Fruit fly (Drosophila melanogaster) whole organism, prepupa: ENCODE results near the gene CG3769.

ENCODE experiments used
- CG10631 ChIP-seq: fragments of 200-800 bp; sonication (Bioruptor generic); optimal IDR thresholded peaks from 2 replicates; lab custom pipeline; 2016; ENCODE audit warnings: missing biosample characterization, missing genetic modification characterization
- CG10669 ChIP-seq: fragments of 200-800 bp; sonication (Bioruptor generic); optimal IDR thresholded peaks from 3 replicates; lab custom pipeline; 2018; ENCODE audit warnings: missing biosample characterization, mild to moderate bottlenecking, missing genetic modification characterization, moderate library complexity
- CG11294 ChIP-seq: fragments of 200-800 bp; sonication (Bioruptor generic); IDR thresholded peaks from 2 replicates; pipeline ENCODE4 v1.3.6; 2022; ENCODE audit warnings: missing biosample characterization, missing genetic modification characterization
- CG11902 ChIP-seq: fragments of 200-800 bp; sonication (Bioruptor generic); optimal IDR thresholded peaks from 3 replicates; lab custom pipeline; 2016; ENCODE audit warnings: missing biosample characterization, missing genetic modification characterization
- CG15336 ChIP-seq: fragments of 200-800 bp; sonication (Bioruptor generic); IDR thresholded peaks from 2 replicates; pipeline ENCODE4 v1.3.6; 2022; ENCODE audit warnings: missing biosample characterization, missing genetic modification characterization
- CG1621 ChIP-seq: fragments of 200-800 bp; sonication (Bioruptor generic); optimal IDR thresholded peaks from 3 replicates; lab custom pipeline; 2018; ENCODE audit warnings: missing biosample characterization, mild to moderate bottlenecking, missing genetic modification characterization
- CG16779 ChIP-seq: fragments of 200-800 bp; sonication (Bioruptor generic); optimal IDR thresholded peaks from 3 replicates; lab custom pipeline; 2017; ENCODE audit warnings: missing biosample characterization, mild to moderate bottlenecking, missing genetic modification characterization
- CG3032 ChIP-seq: fragments of 200-800 bp; optimal IDR thresholded peaks from 2 replicates; lab custom pipeline; 2019; ENCODE audit warnings: missing biosample characterization, mild to moderate bottlenecking, missing genetic modification characterization, moderate library complexity
- CG31627 ChIP-seq: fragments of 200-800 bp; sonication (Bioruptor generic); optimal IDR thresholded peaks from 3 replicates; lab custom pipeline; 2016; ENCODE audit warnings: missing biosample characterization, missing genetic modification characterization
- CG34406 ChIP-seq: fragments of 200-800 bp; sonication (Bioruptor generic); optimal IDR thresholded peaks from 3 replicates; lab custom pipeline; 2016; ENCODE audit warnings: missing biosample characterization, missing genetic modification characterization
- CG3919 ChIP-seq: fragments of 200-800 bp; sonication (Bioruptor generic); optimal IDR thresholded peaks from 3 replicates; lab custom pipeline; 2016; ENCODE audit warnings: missing biosample characterization, missing genetic modification characterization
- CG6276 ChIP-seq: fragments of 200-800 bp; sonication (Bioruptor generic); optimal IDR thresholded peaks from 2 replicates; lab custom pipeline; 2017; ENCODE audit warnings: missing biosample characterization, mild to moderate bottlenecking, missing genetic modification characterization
- CG6792 ChIP-seq: fragments of 200-800 bp; sonication (Bioruptor generic); optimal IDR thresholded peaks from 3 replicates; lab custom pipeline; 2016; ENCODE audit warnings: missing biosample characterization, missing genetic modification characterization
- CG7368 ChIP-seq: fragments of 200-800 bp; sonication (Bioruptor generic); optimal IDR thresholded peaks from 3 replicates; lab custom pipeline; 2016; ENCODE audit warnings: missing biosample characterization, missing genetic modification characterization
- CG8319 ChIP-seq: fragments of 200-800 bp; sonication (Bioruptor generic); optimal IDR thresholded peaks from 3 replicates; lab custom pipeline; 2016; ENCODE audit warnings: missing biosample characterization, missing genetic modification characterization
- CG8632 ChIP-seq: fragments of 200-800 bp; sonication (Bioruptor generic); optimal IDR thresholded peaks from 3 replicates; lab custom pipeline; 2016; ENCODE audit warnings: missing biosample characterization, missing genetic modification characterization
- CG9139 ChIP-seq: fragments of 200-800 bp; sonication (Bioruptor generic); optimal IDR thresholded peaks from 3 replicates; lab custom pipeline; 2017; ENCODE audit warnings: missing biosample characterization, mild to moderate bottlenecking, missing genetic modification characterization
- Eip75B ChIP-seq: fragments of 200-800 bp; sonication (Bioruptor generic); optimal IDR thresholded peaks from 3 replicates; lab custom pipeline; 2016; ENCODE audit warnings: missing biosample characterization, missing genetic modification characterization
- Eip78C ChIP-seq: fragments of 200-800 bp; sonication (Bioruptor generic); peaks from one replicate; lab custom pipeline; 2016; ENCODE audit warnings: missing biosample characterization, missing genetic modification characterization
- Ets21C ChIP-seq: fragments of 200-800 bp; sonication (Bioruptor generic); optimal IDR thresholded peaks from 3 replicates; lab custom pipeline; 2016; ENCODE audit warnings: missing biosample characterization, missing genetic modification characterization
- Gug ChIP-seq: fragments of 200-800 bp; sonication (Bioruptor generic); IDR thresholded peaks from 2 replicates; pipeline ENCODE4 v1.3.6; 2022; ENCODE audit warnings: missing biosample characterization, missing genetic modification characterization
- Hr38 ChIP-seq: sonication (Bioruptor generic); optimal IDR thresholded peaks from 2 replicates; lab custom pipeline; 2016; ENCODE audit warnings: missing biosample characterization, missing genetic modification characterization
- Hr39 ChIP-seq: fragments of 200-800 bp; sonication (Bioruptor generic); optimal IDR thresholded peaks from 2 replicates; lab custom pipeline; 2016; ENCODE audit warnings: missing biosample characterization, missing genetic modification characterization
- Lpt ChIP-seq: fragments of 200-800 bp; sonication (Bioruptor generic); optimal IDR thresholded peaks from 3 replicates; lab custom pipeline; 2016; ENCODE audit warnings: missing biosample characterization, missing genetic modification characterization
- Met ChIP-seq: fragments of 200-800 bp; sonication (Bioruptor generic); optimal IDR thresholded peaks from 3 replicates; lab custom pipeline; 2016; ENCODE audit warnings: missing biosample characterization, missing genetic modification characterization
- OdsH ChIP-seq: fragments of 200-800 bp; sonication (Bioruptor generic); optimal IDR thresholded peaks from 3 replicates; lab custom pipeline; 2016; ENCODE audit warnings: missing biosample characterization, missing genetic modification characterization
- Smox ChIP-seq: fragments of 200-800 bp; sonication (Bioruptor generic); optimal IDR thresholded peaks from 3 replicates; lab custom pipeline; 2016; ENCODE audit warnings: missing biosample characterization, missing genetic modification characterization
- Sox14 ChIP-seq: fragments of 200-800 bp; sonication (Bioruptor generic); optimal IDR thresholded peaks from 3 replicates; lab custom pipeline; 2016; ENCODE audit warnings: missing biosample characterization, missing genetic modification characterization
- Sox15 ChIP-seq: fragments of 200-800 bp; sonication (Bioruptor generic); optimal IDR thresholded peaks from 3 replicates; lab custom pipeline; 2016; ENCODE audit warnings: missing biosample characterization, missing genetic modification characterization
- achi ChIP-seq: fragments of 200-800 bp; sonication (Bioruptor generic); optimal IDR thresholded peaks from 3 replicates; lab custom pipeline; 2016; ENCODE audit warnings: missing biosample characterization, missing genetic modification characterization
- cyc ChIP-seq: fragments of 200-800 bp; sonication (Bioruptor generic); optimal IDR thresholded peaks from 3 replicates; lab custom pipeline; 2016; ENCODE audit warnings: missing biosample characterization, missing genetic modification characterization
- dac ChIP-seq: fragments of 200-800 bp; sonication (Bioruptor generic); optimal IDR thresholded peaks from 2 replicates; lab custom pipeline; 2017; ENCODE audit warnings: missing biosample characterization, mild to moderate bottlenecking, missing genetic modification characterization
- dsx ChIP-seq: fragments of 200-800 bp; optimal IDR thresholded peaks from 3 replicates; lab custom pipeline; 2019; ENCODE audit warnings: missing biosample characterization, mild to moderate bottlenecking, missing genetic modification characterization, moderate library complexity; ENCODE audit not compliant: poor library complexity, severe bottlenecking
- eg ChIP-seq: fragments of 200-800 bp; sonication (Bioruptor generic); IDR thresholded peaks from 3 replicates; pipeline ENCODE4 v1.3.6; 2022; ENCODE audit warnings: missing biosample characterization, missing genetic modification characterization
- fd59A ChIP-seq: fragments of 200-800 bp; sonication (Bioruptor generic); optimal IDR thresholded peaks from 2 replicates; lab custom pipeline; 2017; ENCODE audit warnings: missing biosample characterization, mild to moderate bottlenecking, missing genetic modification characterization, missing genetic modification reagents
- fd85E ChIP-seq: fragments of 200-800 bp; sonication (Bioruptor generic); optimal IDR thresholded peaks from 3 replicates; lab custom pipeline; 2016; ENCODE audit warnings: missing biosample characterization, missing genetic modification characterization
- fkh ChIP-seq: fragments of 200-800 bp; sonication (Bioruptor generic); optimal IDR thresholded peaks from 3 replicates; lab custom pipeline; 2017; ENCODE audit warnings: missing biosample characterization, mild to moderate bottlenecking, missing genetic modification characterization, moderate library complexity
- lz ChIP-seq: fragments of 200-800 bp; sonication (Bioruptor generic); optimal IDR thresholded peaks from 3 replicates; lab custom pipeline; 2016; ENCODE audit warnings: missing biosample characterization, missing genetic modification characterization
- net ChIP-seq: fragments of 200-800 bp; sonication (Bioruptor generic); optimal IDR thresholded peaks from 3 replicates; lab custom pipeline; 2016; ENCODE audit warnings: missing biosample characterization, missing genetic modification characterization
- pdm3 ChIP-seq: fragments of 200-800 bp; sonication (Bioruptor generic); optimal IDR thresholded peaks from 3 replicates; lab custom pipeline; 2016; ENCODE audit warnings: missing biosample characterization, missing genetic modification characterization
- salr ChIP-seq, 2 experiments: fragments of 200-800 bp; sonication (Bioruptor generic); optimal IDR thresholded peaks; 3 replicates each; lab custom pipeline; 2016 to 2018; ENCODE audit warnings: missing biosample characterization in 2 of 2, missing genetic modification characterization in 2 of 2, mild to moderate bottlenecking in 1 of 2
- spab ChIP-seq: fragments of 200-800 bp; sonication (Bioruptor generic); optimal IDR thresholded peaks from 2 replicates; lab custom pipeline; 2017; ENCODE audit warnings: missing biosample characterization, mild to moderate bottlenecking, missing genetic modification characterization, missing genetic modification reagents
- ss ChIP-seq, 2 experiments: fragments of 200-800 bp; sonication (Bioruptor generic); optimal IDR thresholded peaks; 2 replicates in 1 of 2; 3 replicates in 1 of 2; lab custom pipeline; 2017 to 2018; ENCODE audit warnings: mild to moderate bottlenecking in 2 of 2, missing biosample characterization in 2 of 2, missing genetic modification characterization in 2 of 2, moderate library complexity in 1 of 2
- svp ChIP-seq: fragments of 200-800 bp; sonication (Bioruptor generic); peaks from one replicate; lab custom pipeline; 2016; ENCODE audit warnings: missing biosample characterization, missing genetic modification characterization
- topi ChIP-seq: fragments of 200-800 bp; sonication (Bioruptor generic); optimal IDR thresholded peaks from 3 replicates; lab custom pipeline; 2016; ENCODE audit warnings: missing biosample characterization, missing genetic modification characterization
- vri ChIP-seq: fragments of 200-800 bp; sonication (Bioruptor generic); optimal IDR thresholded peaks from 3 replicates; lab custom pipeline; 2016; ENCODE audit warnings: missing biosample characterization, mild to moderate bottlenecking, missing genetic modification characterization

Gene CG3769

dm6 chr2L:9387240-9387672, 47.9 kb upstream of the CG3769 start, which contains the start of gene Aldh (continued):
- TF ChIP-seq ss (GFP tag; optimal IDR thresholded peaks at IDR 0.05; lab: Kevin White, UChicago) (peak in 1 of 2 experiments; percentile 64), lz (GFP tag; lab: Kevin White, UChicago) (no peak), OdsH (peak; percentile 53), Eip78C (GFP tag; lab: Kevin White, UChicago) (peak; percentile 82), Met (GFP tag; lab: Kevin White, UChicago) (no peak), dac (GFP tag; lab: Kevin White, UChicago) (no peak), fd59A (GFP tag; lab: Kevin White, UChicago) (peak; percentile 41), CG11902 (GFP tag; lab: Kevin White, UChicago) (no peak), CG9139 (GFP tag; lab: Kevin White, UChicago) (peak; percentile 60), CG8319 (GFP tag; lab: Kevin White, UChicago) (no peak), CG3919 (GFP tag; lab: Kevin White, UChicago) (peak; percentile 35), achi (GFP tag; lab: Kevin White, UChicago) (peak; percentile 49), CG1621 (tag; lab: Kevin White, UChicago) (peak; percentile 22), vri (GFP tag; lab: Kevin White, UChicago) (no peak), fkh (no peak), CG6792 (no peak)

DNA sequence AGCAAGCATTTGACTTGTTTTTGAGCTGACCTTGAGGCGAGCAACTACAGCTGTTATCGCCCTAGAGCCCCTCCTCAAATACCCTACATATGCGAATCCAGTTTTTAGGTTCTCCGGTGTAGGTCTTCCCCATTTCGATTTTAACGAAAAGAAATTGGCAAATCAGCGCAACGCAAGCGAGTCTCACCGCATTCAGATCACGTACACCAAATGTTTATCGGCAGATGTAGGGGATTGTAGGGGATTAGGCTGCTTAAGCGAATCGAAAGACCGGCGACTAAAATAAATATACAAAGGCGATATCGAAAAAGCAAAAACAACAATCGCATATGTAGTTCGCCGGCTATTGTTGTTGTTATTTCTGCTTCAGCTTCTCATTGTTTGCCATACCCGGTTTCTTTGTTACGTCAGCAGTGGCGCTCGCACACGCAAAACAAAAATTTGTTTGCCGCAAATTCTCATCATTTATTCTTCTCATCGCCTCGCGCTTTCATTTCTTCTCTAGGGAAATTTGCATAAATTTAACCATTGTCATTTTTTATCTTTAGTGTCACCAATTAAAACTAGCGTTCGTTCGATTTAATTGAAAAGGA, 47.1 kb upstream of the CG3769 start:
- TF ChIP-seq net (GFP tag; lab: Kevin White, UChicago) (peak; percentile 93), CG16779 (peak; percentile 91), Gug (peak; percentile 88), CG3919 (GFP tag; lab: Kevin White, UChicago) (peak; percentile 96), Met (GFP tag; lab: Kevin White, UChicago) (peak; percentile 98), eg (GFP tag; lab: Robert Waterston, UW) (peak; percentile 89), dac (GFP tag; lab: Kevin White, UChicago) (peak; percentile 64), fd59A (GFP tag; lab: Kevin White, UChicago) (peak; percentile 89), Lpt (peak; percentile 88), pdm3 (peak; percentile 95), svp (GFP tag; lab: Kevin White, UChicago) (peak; percentile 97), CG10669 (peak; percentile 95), spab (peak; percentile 91), Smox (GFP tag; lab: Kevin White, UChicago) (peak; percentile 90), ss (GFP tag; optimal IDR thresholded peaks at IDR 0.05; lab: Kevin White, UChicago) (peak; percentile 86 to 92), Eip78C (GFP tag; lab: Kevin White, UChicago) (peak; percentile 97), salr (GFP tag; optimal IDR thresholded peaks at IDR 0.05; lab: Kevin White, UChicago) (peak; percentile 83 to 93), CG6276 (GFP tag; lab: Kevin White, UChicago) (peak; percentile 67), CG11294 (peak; percentile 75), CG10631 (GFP tag; lab: Kevin White, UChicago) (peak; percentile 94), lz (GFP tag; lab: Kevin White, UChicago) (peak; percentile 95), CG8319 (GFP tag; lab: Kevin White, UChicago) (peak; percentile 78), Eip75B (peak; percentile 97), topi (GFP tag; lab: Kevin White, UChicago) (peak; percentile 94), achi (GFP tag; lab: Kevin White, UChicago) (peak; percentile 91), OdsH (peak; percentile 94), CG6792 (peak; percentile 92), fkh (peak; percentile 89), CG15336 (GFP tag; lab: Robert Waterston, UW) (peak; percentile 78), CG8632 (GFP tag; lab: Kevin White, UChicago) (peak; percentile 87), CG31627 (GFP tag; lab: Kevin White, UChicago) (peak; percentile 94), cyc (GFP tag; lab: Kevin White, UChicago) (peak; percentile 95), CG34406 (peak; percentile 88), Sox15 (GFP tag; lab: Kevin White, UChicago) (peak; percentile 92), vri (GFP tag; lab: Kevin White, UChicago) (peak; percentile 98), CG3032 (tag; lab: Kevin White, UChicago) (peak; percentile 90), CG7368 (GFP tag; lab: Kevin White, UChicago) (peak; percentile 96), Sox14 (GFP tag; lab: Kevin White, UChicago) (peak; percentile 97), fd85E (GFP tag; lab: Kevin White, UChicago) (peak; percentile 86), dsx (GFP tag; lab: Kevin White, UChicago) (peak; percentile 91), Hr38 (no peak), CG1621 (tag; lab: Kevin White, UChicago) (peak; percentile 95), Hr39 (GFP tag; lab: Kevin White, UChicago) (peak; percentile 96), Ets21C (peak; percentile 88)
